Fruit fly (Drosophila melanogaster) whole organism, adult: ENCODE data around the gene mthl5.

ENCODE experiments used
- CG5204 ChIP-seq: fragments of 200-800 bp; sonication (Bioruptor generic); optimal IDR thresholded peaks from 2 replicates; lab custom pipeline; 2016; ENCODE audit warnings: missing biosample characterization, missing genetic modification characterization
- CG7045 ChIP-seq: fragments of 200-800 bp; sonication (Bioruptor generic); optimal IDR thresholded peaks from 2 replicates; lab custom pipeline; 2017; ENCODE audit warnings: missing biosample characterization, mild to moderate bottlenecking, missing genetic modification characterization
- tj ChIP-seq: fragments of 200-800 bp; sonication (Bioruptor generic); optimal IDR thresholded peaks from 3 replicates; lab custom pipeline; 2017; ENCODE audit warnings: missing biosample characterization, mild to moderate bottlenecking, missing genetic modification characterization, moderate library complexity

DNA sequence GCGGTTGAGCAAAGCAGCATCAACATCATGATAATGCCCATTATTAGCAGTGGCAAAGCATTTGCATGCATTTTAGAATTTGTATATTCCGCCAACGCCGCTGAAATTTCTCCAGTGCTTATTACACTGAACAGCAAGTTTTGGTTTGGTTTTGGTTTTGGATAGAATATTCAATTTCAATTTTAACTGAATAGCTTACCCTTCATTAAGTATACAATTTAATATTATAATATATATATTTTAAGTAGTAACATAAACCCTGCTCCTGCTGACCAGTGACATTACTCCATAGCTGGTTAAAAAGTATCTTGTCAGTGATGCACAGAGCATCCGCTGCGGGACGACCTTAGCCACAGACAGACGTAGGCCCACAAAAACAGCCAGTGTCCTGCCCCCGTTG lies 39.6 kb downstream of the mthl5 start:
- TF ChIP-seq CG7045 (GFP tag; lab: Kevin White, UChicago) (no peak), tj (GFP tag; lab: Kevin White, UChicago) (no peak), CG5204 (GFP tag; lab: Kevin White, UChicago) (no peak)
